Worm (Caenorhabditis elegans) whole organism, L4 larva: Measurements from ENCODE around the gene srab-8.

Source experiments
- Y5F2A.4 ChIP-seq: fragments of 200-800 bp; sonication (Bioruptor generic); optimal IDR thresholded peaks from 2 replicates; lab custom pipeline; 2018; ENCODE audit warnings: mild to moderate bottlenecking, missing genetic modification characterization, missing compliant biosample characterization
- ama-1 ChIP-seq: fragments of 150-350 bp; optimal IDR thresholded peaks from 2 replicates; lab custom pipeline; 2014; ENCODE audit warnings: inconsistent platforms, mixed read lengths
- ceh-44 ChIP-seq: fragments of 200-800 bp; sonication (Bioruptor generic); IDR thresholded peaks from 2 replicates; pipeline ENCODE4 v1.3.6; 2022; ENCODE audit warnings: missing genetic modification reagents, missing genetic modification characterization, missing compliant biosample characterization
- fkh-10 ChIP-seq: fragments of 150-350 bp; optimal IDR thresholded peaks from 2 replicates; lab custom pipeline; 2014; ENCODE audit warnings: missing biosample characterization, missing genetic modification reagents, missing genetic modification characterization
- lsy-2 ChIP-seq, 2 experiments: fragments of 150-350 bp in 1 of 2; sonication (generic microtip) in 1 of 2; optimal IDR thresholded peaks; 2 replicates each; lab custom pipeline; 2014 to 2017; ENCODE audit warnings: missing biosample characterization in 2 of 2, missing genetic modification characterization in 2 of 2
- nhr-237 ChIP-seq: sonication (generic microtip); optimal IDR thresholded peaks from 2 replicates; lab custom pipeline; 2017; ENCODE audit warnings: missing biosample characterization, missing genetic modification characterization

DNA sequence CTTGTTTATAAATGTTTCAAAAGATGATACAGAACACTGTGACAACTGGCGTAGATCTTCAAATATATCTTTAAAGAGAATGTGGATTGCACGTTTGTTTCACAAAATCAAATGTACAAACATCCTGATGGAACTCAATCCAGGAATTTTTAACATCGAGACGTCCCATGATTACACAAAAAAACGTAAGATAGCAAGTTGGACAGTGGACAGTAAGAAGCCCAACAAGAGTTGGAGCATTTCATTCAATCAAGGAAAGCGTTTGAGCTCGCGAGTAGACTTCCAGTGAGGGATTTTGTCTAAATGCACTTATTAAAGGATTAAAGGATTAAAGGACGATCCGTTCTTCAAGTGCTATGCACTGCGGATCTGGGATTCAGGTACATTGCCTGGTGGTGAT is 17.0 kb upstream of the srab-8 start, which contains the start of gene C36C5.12:
- TF ChIP-seq fkh-10 (GFP tag; lab: Kevin White, UChicago) (no peak), ama-1 (lab: Kevin White, UChicago) (no peak), lsy-2 (tag; optimal IDR thresholded peaks at IDR 0.05; lab: Kevin White, UChicago) (no peak), nhr-237 (tag; lab: Kevin White, UChicago) (no peak), Y5F2A.4 (GFP tag; lab: Kevin White, UChicago) (no peak), ceh-44 (GFP tag; lab: Robert Waterston, UW) (no peak)
